Fruit fly (Drosophila melanogaster) S2 (cell line): ENCODE measurements around the gene AstC.

Source experiments
- CG8478 ChIP-seq: fragments of >200 bp; optimal IDR thresholded peaks from 2 replicates; lab custom pipeline; 2018
- CTCF ChIP-seq, 2 experiments: fragments of >200 bp; optimal IDR thresholded peaks; 2 replicates each; lab custom pipeline; 2018

dm6 chr2L:11073947-11074346 lies 7.3 kb downstream of the AstC start:
- TF ChIP-seq CG8478 (lab: Kevin White, UChicago) (no peak), CTCF (optimal IDR thresholded peaks at IDR 0.05; lab: Kevin White, UChicago) (no peak)
